Fruit fly (Drosophila melanogaster) whole organism, pupa: Measurements from ENCODE around the gene Gasp.

ENCODE experiments used
- CG10348 ChIP-seq: fragments of 200-800 bp; sonication (Bioruptor generic); IDR thresholded peaks from 2 replicates; pipeline ENCODE4 v1.3.6; 2022; ENCODE audit warnings: missing biosample characterization, missing genetic modification characterization
- CG12605 ChIP-seq: fragments of 200-800 bp; sonication (Bioruptor generic); IDR thresholded peaks from 2 replicates; pipeline ENCODE4 v1.3.6; 2022; ENCODE audit warnings: missing biosample characterization, missing genetic modification characterization
- CG13204 ChIP-seq: fragments of 200-800 bp; sonication (Bioruptor generic); optimal IDR thresholded peaks from 2 replicates; lab custom pipeline; 2018; ENCODE audit warnings: missing biosample characterization, mild to moderate bottlenecking, missing genetic modification characterization, moderate library complexity
- CG14655 ChIP-seq: fragments of 200-800 bp; sonication (Bioruptor generic); optimal IDR thresholded peaks from 3 replicates; lab custom pipeline; 2017; ENCODE audit warnings: mild to moderate bottlenecking, missing biosample characterization, missing genetic modification reagents, missing genetic modification characterization
- CG15710 ChIP-seq: fragments of 200-800 bp; sonication (Bioruptor generic); optimal IDR thresholded peaks from 2 replicates; lab custom pipeline; 2018; ENCODE audit warnings: missing biosample characterization, mild to moderate bottlenecking, missing genetic modification characterization, moderate library complexity
- CG17806 ChIP-seq: fragments of 200-800 bp; sonication (Bioruptor generic); optimal IDR thresholded peaks from 2 replicates; lab custom pipeline; 2018; ENCODE audit warnings: missing biosample characterization, mild to moderate bottlenecking, missing genetic modification characterization, moderate library complexity
- CG32121 ChIP-seq: fragments of 200-800 bp; sonication (Bioruptor generic); IDR thresholded peaks from 2 replicates; pipeline ENCODE4 v1.3.6; 2022; ENCODE audit warnings: missing biosample characterization, missing genetic modification characterization
- CG34367 ChIP-seq: fragments of 200-800 bp; sonication (Bioruptor generic); optimal IDR thresholded peaks from 2 replicates; lab custom pipeline; 2018; ENCODE audit warnings: missing biosample characterization, mild to moderate bottlenecking, missing genetic modification characterization
- CG4496 ChIP-seq: fragments of 200-800 bp; sonication (Bioruptor generic); IDR thresholded peaks from 3 replicates; pipeline ENCODE4 v1.3.6; 2022; ENCODE audit warnings: missing biosample characterization, missing genetic modification characterization
- CG8159 ChIP-seq: fragments of 200-800 bp; sonication (Bioruptor generic); optimal IDR thresholded peaks from 3 replicates; lab custom pipeline; 2018; ENCODE audit warnings: missing biosample characterization, mild to moderate bottlenecking, missing genetic modification characterization, moderate library complexity
- CG8301 ChIP-seq: fragments of 200-800 bp; sonication (Bioruptor generic); optimal IDR thresholded peaks from 2 replicates; lab custom pipeline; 2018; ENCODE audit warnings: missing biosample characterization, mild to moderate bottlenecking, missing genetic modification characterization
- CG9948 ChIP-seq: fragments of 200-800 bp; sonication (Bioruptor generic); optimal IDR thresholded peaks from 2 replicates; lab custom pipeline; 2018; ENCODE audit warnings: missing biosample characterization, mild to moderate bottlenecking, missing genetic modification characterization, moderate library complexity
- D1 ChIP-seq: fragments of 200-800 bp; sonication (Bioruptor generic); optimal IDR thresholded peaks from 2 replicates; lab custom pipeline; 2018; ENCODE audit warnings: missing biosample characterization, mild to moderate bottlenecking, missing genetic modification characterization, moderate library complexity
- EcR ChIP-seq: fragments of 200-800 bp; sonication (Bioruptor generic); optimal IDR thresholded peaks from 3 replicates; lab custom pipeline; 2019; ENCODE audit warnings: missing biosample characterization, missing genetic modification characterization, mild to moderate bottlenecking, moderate library complexity, missing genetic modification reagents
- Ets98B ChIP-seq: fragments of 200-800 bp; sonication (Bioruptor generic); IDR thresholded peaks from 2 replicates; pipeline ENCODE4 v1.3.6; 2022; ENCODE audit warnings: missing biosample characterization, missing genetic modification characterization
- Pif1A ChIP-seq: fragments of 200-800 bp; sonication (Bioruptor generic); optimal IDR thresholded peaks from 3 replicates; lab custom pipeline; 2016; ENCODE audit warnings: missing biosample characterization, missing genetic modification characterization
- Pif1B ChIP-seq: fragments of 200-800 bp; sonication (Bioruptor generic); optimal IDR thresholded peaks from 3 replicates; lab custom pipeline; 2016; ENCODE audit warnings: missing biosample characterization, missing genetic modification characterization
- Snoo ChIP-seq: fragments of 200-800 bp; sonication (Bioruptor generic); optimal IDR thresholded peaks from 3 replicates; lab custom pipeline; 2017; ENCODE audit warnings: missing biosample characterization, mild to moderate bottlenecking, missing genetic modification characterization, inconsistent platforms
- fd96Ca ChIP-seq: fragments of 200-800 bp; sonication (Bioruptor generic); IDR thresholded peaks from 3 replicates; pipeline ENCODE4 v1.3.6; 2022; ENCODE audit warnings: missing biosample characterization, missing genetic modification characterization
- gl ChIP-seq: fragments of 200-800 bp; sonication (Bioruptor generic); optimal IDR thresholded peaks from 2 replicates; lab custom pipeline; 2018; ENCODE audit warnings: missing biosample characterization, mild to moderate bottlenecking, missing genetic modification characterization
- rn ChIP-seq: fragments of 200-800 bp; sonication (Bioruptor generic); IDR thresholded peaks from 2 replicates; pipeline ENCODE4 v1.3.6; 2022; ENCODE audit warnings: missing biosample characterization, missing genetic modification characterization

Gasp gene

DNA sequence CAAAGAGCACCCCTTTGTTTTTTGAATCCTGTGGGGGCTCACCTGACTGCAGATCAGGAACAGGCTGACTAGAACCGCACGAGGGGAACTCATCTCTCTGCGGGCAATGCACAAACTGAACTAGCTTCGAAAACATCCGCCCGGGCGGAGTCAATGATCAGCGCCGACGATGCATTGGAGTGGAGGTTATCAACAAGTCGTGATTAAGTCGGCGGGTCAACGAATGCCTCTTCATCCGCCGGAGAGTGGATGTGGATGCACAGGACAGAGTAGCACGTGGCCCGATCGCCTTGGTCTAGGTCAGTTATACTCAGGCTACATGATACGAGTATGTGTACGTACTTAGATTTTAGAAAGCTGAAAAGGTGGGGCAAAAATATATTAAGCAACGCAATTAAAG, 10.2 kb upstream of the Gasp start, which contains the start of gene Obp83ef:
Obp83ef (minus strand) TSS at position 119 of the 400 bp plus-strand sequence.
- TF ChIP-seq EcR (GFP tag; lab: Kevin White, UChicago), result peak; percentile 88
- TF ChIP-seq D1, result no peak

DNA sequence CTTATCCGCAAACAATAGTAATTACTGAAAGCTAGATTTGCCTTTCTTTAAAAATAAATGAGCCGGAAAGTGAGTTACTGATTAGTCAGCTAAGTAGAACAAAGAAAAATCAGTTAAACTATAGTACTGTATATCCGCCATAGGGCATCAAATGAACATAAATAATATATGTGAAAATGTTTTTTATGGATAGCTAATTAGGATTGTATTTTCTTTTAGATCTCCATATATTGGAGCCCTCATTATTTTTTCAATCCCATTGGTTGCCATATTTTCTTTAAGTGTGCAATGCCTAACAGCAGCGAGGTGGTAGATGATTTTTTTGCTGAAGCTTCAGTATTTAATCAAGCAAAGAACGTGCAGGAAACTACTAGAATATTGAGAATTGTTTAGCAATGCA, 7.1 kb upstream of the Gasp start, which contains the start of gene Obp83cd:
Obp83cd (plus strand) TSS at position 343 of the 400 bp plus-strand sequence.
- TF ChIP-seq CG13204 (GFP tag; lab: Kevin White, UChicago) (no peak), CG8301 (peak; percentile 58), CG17806 (peak; percentile 47), Pif1B (no peak), CG10348 (GFP tag; lab: Robert Waterston, UW) (no peak), CG4496 (peak; percentile 70; the same call in 2 of the 3 replicates), gl (tag; lab: Kevin White, UChicago) (no peak), CG32121 (peak; percentile 23; the same call in 1 of the 2 replicates), CG34367 (tag; lab: Kevin White, UChicago) (peak; percentile 5), CG14655 (GFP tag; lab: Kevin White, UChicago) (peak; percentile 69), Pif1A (GFP tag; lab: Kevin White, UChicago) (peak; percentile 24), EcR (GFP tag; lab: Kevin White, UChicago) (no peak), Ets98B (GFP tag; lab: Robert Waterston, UW) (peak; percentile 46), CG15710 (peak; percentile 16), rn (GFP tag; lab: Robert Waterston, UW) (0 out of 2 replicates have a peak, but pooled peaks have one; percentile 15), CG9948 (tag; lab: Kevin White, UChicago) (peak; percentile 43), fd96Ca (GFP tag; lab: Robert Waterston, UW) (no peak), CG8159 (tag; lab: Kevin White, UChicago) (peak; percentile 36)

DNA sequence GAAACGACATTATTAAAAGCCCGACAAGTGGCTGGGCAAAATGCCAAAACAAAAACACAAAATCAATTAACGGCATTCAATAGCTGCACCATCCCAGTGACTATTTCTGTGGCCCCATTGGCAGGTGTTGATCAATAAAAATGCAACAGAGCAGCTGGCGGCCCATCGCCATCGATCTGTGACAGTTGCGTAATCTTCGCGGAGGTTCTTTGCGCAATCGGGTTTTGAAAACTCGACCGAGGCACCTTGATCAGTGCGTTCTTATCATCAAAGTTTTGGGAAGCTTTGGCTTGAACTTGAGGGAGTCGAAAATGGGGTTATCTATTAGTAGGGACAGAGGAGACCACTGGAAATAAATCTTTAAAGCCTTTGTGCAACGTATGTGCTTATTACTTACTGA, 6.7 kb upstream of the Gasp start:
- TF ChIP-seq EcR (GFP tag; lab: Kevin White, UChicago) (peak; percentile 28), CG8159 (tag; lab: Kevin White, UChicago) (no peak)
- TF ChIP-seq, all 21 proteins: peak for 1

DNA sequence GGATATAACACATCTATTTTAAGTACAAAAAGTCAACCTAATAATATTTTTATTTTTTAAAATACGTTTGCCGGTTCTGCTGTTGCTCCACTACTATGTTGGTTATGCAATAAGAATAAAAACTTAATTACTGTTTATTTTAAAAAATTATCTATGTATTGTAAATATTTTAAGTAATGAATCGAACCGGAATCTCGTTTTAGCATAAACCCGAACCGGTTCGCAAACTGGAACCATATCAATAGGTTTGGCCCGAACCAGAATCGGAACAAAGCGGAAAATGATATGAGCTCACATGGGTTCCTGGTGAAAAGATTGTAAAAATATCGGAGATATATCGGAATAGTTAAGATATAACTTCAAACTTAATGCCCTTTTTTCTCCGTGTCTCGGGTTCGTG, 6.0 kb upstream of the Gasp start:
- TF ChIP-seq D1, result no peak
- peak; percentile 68 for TF ChIP-seq CG8159 (tag; lab: Kevin White, UChicago)
- TF ChIP-seq EcR (GFP tag; lab: Kevin White, UChicago), result no peak
- peak; percentile 31 for TF ChIP-seq CG17806
- TF ChIP-seq CG32121, result no peak
- TF ChIP-seq Pif1B, result peak; percentile 22
- TF ChIP-seq CG4496, result peak; percentile 20; the same call in 1 of the 3 replicates
- TF ChIP-seq CG14655 (GFP tag; lab: Kevin White, UChicago), result peak; percentile 61
- TF ChIP-seq CG8301, result peak; percentile 29
- peak; percentile 9 for TF ChIP-seq Snoo (tag; lab: Kevin White, UChicago)
- TF ChIP-seq CG15710, result peak; percentile 57
- TF ChIP-seq CG12605, result no peak
- TF ChIP-seq CG9948 (tag; lab: Kevin White, UChicago), result peak; percentile 50

DNA sequence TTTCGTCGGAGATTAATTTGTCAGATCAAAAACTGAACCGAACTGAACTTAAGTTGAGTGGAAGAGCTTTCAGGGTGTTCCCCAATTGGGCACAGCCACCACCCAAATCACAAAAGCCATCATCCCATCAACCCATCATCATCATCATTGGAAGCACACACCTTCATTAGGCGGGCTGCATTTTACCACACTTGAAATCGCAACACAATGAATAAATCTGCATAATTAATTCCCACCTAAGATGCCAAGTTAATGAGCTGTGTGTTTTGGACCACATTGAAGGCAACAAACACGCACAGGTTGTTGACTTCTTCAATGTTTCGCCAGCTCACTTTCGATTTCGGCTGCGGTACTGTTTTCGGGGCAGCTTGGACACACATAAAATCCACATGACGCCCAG, 4.5 kb upstream of the Gasp start:
- TF ChIP-seq CG8301 (no peak), D1 (no peak), CG9948 (tag; lab: Kevin White, UChicago) (no peak), Pif1A (GFP tag; lab: Kevin White, UChicago) (no peak)

DNA sequence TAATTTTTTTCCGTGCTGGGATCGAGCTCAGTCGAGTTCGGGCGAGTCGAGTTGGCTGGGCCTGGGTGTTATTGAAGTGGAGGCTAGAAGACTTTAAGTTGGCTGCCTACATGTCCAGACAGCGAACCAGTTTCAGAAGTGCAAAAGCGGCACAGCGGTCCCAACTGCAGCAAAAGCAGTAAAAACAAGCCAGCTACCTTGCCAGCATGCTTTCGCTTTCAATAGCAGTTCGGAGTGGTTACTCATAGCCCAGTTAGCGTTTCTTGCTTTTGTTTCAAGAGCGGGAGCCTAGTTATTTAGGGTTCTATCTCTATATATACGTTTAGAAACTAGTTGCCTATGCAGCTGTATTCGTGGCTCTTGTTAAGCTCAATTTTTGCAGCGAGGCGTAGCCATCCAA, 2.0 kb upstream of the Gasp start:
- TF ChIP-seq fd96Ca (GFP tag; lab: Robert Waterston, UW) (no peak), CG34367 (tag; lab: Kevin White, UChicago) (no peak), Pif1A (GFP tag; lab: Kevin White, UChicago) (no peak), Ets98B (GFP tag; lab: Robert Waterston, UW) (no peak), CG8159 (tag; lab: Kevin White, UChicago) (no peak), CG12605 (no peak), CG4496 (peak; percentile 20; the same call in 1 of the 3 replicates), gl (tag; lab: Kevin White, UChicago) (no peak), CG8301 (no peak)

DNA sequence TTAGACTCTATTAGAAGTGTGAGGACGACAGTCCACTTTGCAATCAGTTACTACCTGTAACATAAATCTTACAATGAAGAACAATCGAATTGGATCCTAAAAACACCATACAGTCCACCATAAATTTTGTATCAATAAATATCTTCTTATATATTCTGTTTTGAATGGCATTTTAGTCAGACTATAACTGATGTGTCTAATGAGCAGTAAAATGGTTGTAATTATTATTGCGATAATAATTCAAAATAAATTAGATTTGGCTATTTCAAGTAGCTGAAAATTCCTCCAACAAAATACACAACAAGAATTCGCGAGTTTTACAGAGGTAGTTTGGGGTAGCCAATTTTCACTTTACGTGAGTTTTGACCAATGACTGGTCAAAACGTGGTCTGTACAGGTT, 1.6 kb upstream of the Gasp start:
- peak; percentile 48 for TF ChIP-seq Pif1A (GFP tag; lab: Kevin White, UChicago)
- no peak for TF ChIP-seq rn (GFP tag; lab: Robert Waterston, UW)
- TF ChIP-seq CG8159 (tag; lab: Kevin White, UChicago), result peak; percentile 79
- peak; percentile 47 for TF ChIP-seq CG8301
- TF ChIP-seq gl (tag; lab: Kevin White, UChicago), result no peak
- TF ChIP-seq D1, result no peak
- peak; percentile 50 for TF ChIP-seq CG17806
- TF ChIP-seq CG15710, result peak; percentile 69
- TF ChIP-seq CG9948 (tag; lab: Kevin White, UChicago), result peak; percentile 61
- peak; percentile 53 for TF ChIP-seq CG34367 (tag; lab: Kevin White, UChicago)
- peak; percentile 66 for TF ChIP-seq CG14655 (GFP tag; lab: Kevin White, UChicago)
- TF ChIP-seq CG32121, result no peak
